Worm (Caenorhabditis elegans): ENCODE results near the gene R13H4.6.

R13H4.6 gene

ce11 chrV:11868142-11868541 is 5.2 kb downstream of the R13H4.6 start, which contains the start of gene R13H4.7:
Gene R13H4.7 (minus strand): TSS chrV:11868242.
- TF ChIP-seq snpc-4 (tag; optimal IDR thresholded peaks at IDR 0.05), result no peak
- no peak for TF ChIP-seq ceh-39 (tag; optimal IDR thresholded peaks at IDR 0.05)
- TF ChIP-seq ceh-43 (GFP tag; optimal IDR thresholded peaks at IDR 0.05), result no peak
- TF ChIP-seq nhr-237 (tag; optimal IDR thresholded peaks at IDR 0.05), result no peak
- TF ChIP-seq lin-32 (GFP tag; optimal IDR thresholded peaks at IDR 0.05), result no peak

ce11 chrV:11875060-11875459 is 12.1 kb downstream of the R13H4.6 start, which contains the start of gene sulp-4:
Gene sulp-4 (plus strand): TSS chrV:11875360.
- TF ChIP-seq ham-2 (GFP tag; optimal IDR thresholded peaks at IDR 0.05) (no peak), nhr-12 (tag; optimal IDR thresholded peaks at IDR 0.05) (no peak), pha-4 (tag; optimal IDR thresholded peaks at IDR 0.05) (no peak), sptf-1 (tag; optimal IDR thresholded peaks at IDR 0.05) (no peak), elt-1 (tag; optimal IDR thresholded peaks at IDR 0.05; ENCODE audit: borderline replicate concordance, insufficient read depth) (no peak), nhr-28 (tag; optimal IDR thresholded peaks at IDR 0.05) (no peak), bed-3 (GFP tag; optimal IDR thresholded peaks at IDR 0.05) (no peak), ceh-43 (GFP tag; optimal IDR thresholded peaks at IDR 0.05) (no peak), drap-1 (GFP tag; optimal IDR thresholded peaks at IDR 0.05) (no peak), zip-8 (tag; optimal IDR thresholded peaks at IDR 0.05) (no peak), M03D4.4 (tag; optimal IDR thresholded peaks at IDR 0.05) (no peak), unc-39 (tag; optimal IDR thresholded peaks at IDR 0.05) (no peak)

- TF ChIP-seq ham-2 (GFP tag; optimal IDR thresholded peaks at IDR 0.05), result no peak
- no peak for TF ChIP-seq ceh-83 (GFP tag; optimal IDR thresholded peaks at IDR 0.05)
- no peak for TF ChIP-seq ztf-11 (tag; optimal IDR thresholded peaks at IDR 0.05)
- no peak for TF ChIP-seq lsy-2 (tag; optimal IDR thresholded peaks at IDR 0.05)
- no peak for TF ChIP-seq elt-1 (tag; optimal IDR thresholded peaks at IDR 0.05; ENCODE audit: borderline replicate concordance, insufficient read depth)
- no peak for TF ChIP-seq cnd-1 (tag; optimal IDR thresholded peaks at IDR 0.05)
- TF ChIP-seq zip-8 (tag; optimal IDR thresholded peaks at IDR 0.05), result no peak
Observed at ce11 chrV:11876657-11877056, 13.7 kb downstream of the R13H4.6 start.

- no peak for TF ChIP-seq lsy-2 (tag; optimal IDR thresholded peaks at IDR 0.05)
- TF ChIP-seq tbx-8 (GFP tag; optimal IDR thresholded peaks at IDR 0.05), result no peak
- TF ChIP-seq mep-1 (tag; optimal IDR thresholded peaks at IDR 0.05), result no peak
- no peak for TF ChIP-seq ztf-11 (tag; optimal IDR thresholded peaks at IDR 0.05)
- no peak for TF ChIP-seq ceh-39 (tag; optimal IDR thresholded peaks at IDR 0.05)
- no peak for TF ChIP-seq M03D4.4 (tag; optimal IDR thresholded peaks at IDR 0.05)
- TF ChIP-seq unc-39 (tag; optimal IDR thresholded peaks at IDR 0.05), result no peak
- TF ChIP-seq flh-1 (GFP tag; optimal IDR thresholded peaks at IDR 0.05), result no peak
- TF ChIP-seq hlh-1 (tag; optimal IDR thresholded peaks at IDR 0.05), result no peak
- no peak for TF ChIP-seq nhr-28 (tag; optimal IDR thresholded peaks at IDR 0.05)
- TF ChIP-seq snpc-4 (tag; optimal IDR thresholded peaks at IDR 0.05), result no peak
- no peak for TF ChIP-seq ceh-43 (GFP tag; optimal IDR thresholded peaks at IDR 0.05)
- TF ChIP-seq mls-2 (tag; optimal IDR thresholded peaks at IDR 0.05), result no peak
- no peak for TF ChIP-seq ham-2 (GFP tag; optimal IDR thresholded peaks at IDR 0.05)
- TF ChIP-seq elt-3 (tag; optimal IDR thresholded peaks at IDR 0.05), result no peak
- TF ChIP-seq cnd-1 (tag; optimal IDR thresholded peaks at IDR 0.05), result no peak
- TF ChIP-seq pha-4 (tag; optimal IDR thresholded peaks at IDR 0.05), result no peak
- TF ChIP-seq lin-32 (GFP tag; optimal IDR thresholded peaks at IDR 0.05), result no peak
Observed at ce11 chrV:11879732-11880131, 16.8 kb downstream of the R13H4.6 start, which contains the start of gene sulp-5. Gene sulp-5 (plus strand): TSS chrV:11880032.

ce11 chrV:11883215-11883614 is 20.3 kb downstream of the R13H4.6 start:
- TF ChIP-seq ceh-39 (tag; optimal IDR thresholded peaks at IDR 0.05) (no peak), flh-1 (GFP tag; optimal IDR thresholded peaks at IDR 0.05) (no peak), ham-2 (GFP tag; optimal IDR thresholded peaks at IDR 0.05) (no peak), blmp-1 (tag; optimal IDR thresholded peaks at IDR 0.05) (no peak), bed-3 (GFP tag; optimal IDR thresholded peaks at IDR 0.05) (no peak), sem-2 (GFP tag; optimal IDR thresholded peaks at IDR 0.05) (no peak), mab-5 (tag; optimal IDR thresholded peaks at IDR 0.05) (no peak), hlh-1 (tag; optimal IDR thresholded peaks at IDR 0.05) (no peak), mls-2 (tag; optimal IDR thresholded peaks at IDR 0.05) (no peak), unc-62 (GFP tag; optimal IDR thresholded peaks at IDR 0.05) (no peak), pha-4 (tag; optimal IDR thresholded peaks at IDR 0.05) (no peak)
